Worm (Caenorhabditis elegans) whole organism, L3 larva: Measurements from ENCODE around the gene gta-1.

ENCODE experiments used
- egl-27 ChIP-seq: sonication (generic microtip); optimal IDR thresholded peaks from 4 replicates; lab custom pipeline; 2017; ENCODE audit warnings: missing biosample characterization, missing genetic modification reagents, missing genetic modification characterization
- elt-3 ChIP-seq, 3 experiments: fragments of 150-350 bp in 1 of 3; sonication (generic microtip) in 2 of 3; optimal IDR thresholded peaks; 2 replicates in 2 of 3; 4 replicates in 1 of 3; lab custom pipeline; 2014 to 2017; ENCODE audit warnings: missing biosample characterization in 3 of 3, missing genetic modification characterization in 3 of 3
- fos-1 ChIP-seq: fragments of 150-350 bp; optimal IDR thresholded peaks from 2 replicates; lab custom pipeline; 2014; ENCODE audit warnings: missing biosample characterization, missing genetic modification characterization
- nhr-12 ChIP-seq: fragments of 150-350 bp; optimal IDR thresholded peaks from 2 replicates; lab custom pipeline; 2014; ENCODE audit warnings: missing biosample characterization, missing genetic modification characterization
- tbx-2 ChIP-seq: sonication (generic microtip); optimal IDR thresholded peaks from 2 replicates; lab custom pipeline; 2016; ENCODE audit warnings: mild to moderate bottlenecking, missing genetic modification characterization, missing compliant biosample characterization
- ztf-4 ChIP-seq: fragments of 150-350 bp; optimal IDR thresholded peaks from 2 replicates; lab custom pipeline; 2014; ENCODE audit warnings: missing biosample characterization, missing genetic modification characterization

- no peak for TF ChIP-seq nhr-12 (tag; lab: Kevin White, UChicago)
- no peak for TF ChIP-seq elt-3 (tag; optimal IDR thresholded peaks at IDR 0.05; lab: Kevin White, UChicago)
- TF ChIP-seq ztf-4, result no peak
- no peak for TF ChIP-seq egl-27 (tag; lab: Kevin White, UChicago)
- TF ChIP-seq fos-1 (tag; lab: Kevin White, UChicago), result no peak
- TF ChIP-seq tbx-2, result no peak
Measured at ce11 chrIV:10190586-10190985, 10.1 kb downstream of the gta-1 start.
